Comparison of ENCODE assay signal across 3 worm cellular contexts in the genomic region with DNA sequence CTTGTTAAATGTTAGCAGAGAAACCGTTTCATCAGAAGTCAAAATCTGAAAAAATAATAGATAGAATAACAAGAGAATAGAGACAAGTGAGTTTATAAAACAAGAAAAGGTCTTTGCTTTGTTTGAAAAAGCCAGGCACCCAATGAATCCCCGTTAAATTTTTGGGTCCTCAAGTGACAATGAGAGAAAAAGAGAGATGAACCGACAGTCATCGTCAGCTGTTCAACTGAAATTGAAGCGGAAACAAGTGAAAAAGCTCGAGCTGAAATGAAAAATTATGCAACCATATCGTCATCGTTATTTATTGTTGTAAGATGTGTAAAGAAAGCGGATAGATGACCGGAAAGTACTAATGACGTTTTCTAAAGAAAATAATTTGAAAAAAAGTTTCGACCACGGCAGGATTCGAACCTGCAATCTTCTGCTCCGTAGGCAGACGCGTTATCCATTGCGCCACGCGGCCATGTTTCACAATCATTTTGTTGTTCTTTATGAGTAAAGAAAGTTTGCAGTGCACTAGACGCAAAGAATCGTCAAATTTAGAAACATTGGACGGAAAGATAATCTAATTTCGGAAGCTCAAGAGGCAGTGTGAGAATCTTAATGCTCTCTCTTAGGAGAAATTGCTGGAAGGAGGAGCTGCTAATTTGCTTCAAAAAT.
TF ChIP-seq lines count a peak whose summit lies in the region.

A gene (minus strand): TSS at position 51 of the 660 bp plus-strand sequence.

TF ChIP-seq in whole organism, L2 larva, 48 proteins besides CTCF, POLR2A, EP300 and RAD21 (continued from another document):
- TF ChIP-seq nhr-11 (tag; optimal IDR thresholded peaks at IDR 0.05; lab: Kevin White, UChicago) (no peak), R02D3.7 (tag; optimal IDR thresholded peaks at IDR 0.05; lab: Kevin White, UChicago) (no peak), nhr-10 (tag; optimal IDR thresholded peaks at IDR 0.05; lab: Kevin White, UChicago) (no peak), crh-2 (tag; optimal IDR thresholded peaks at IDR 0.05; lab: Kevin White, UChicago) (no peak), unc-39 (tag; optimal IDR thresholded peaks at IDR 0.05; lab: Kevin White, UChicago) (no peak), Y55F3AM.14 (GFP tag; optimal IDR thresholded peaks at IDR 0.05; lab: Kevin White, UChicago) (peak; percentile 35), lin-39 (tag; optimal IDR thresholded peaks at IDR 0.05; lab: Kevin White, UChicago) (no peak), ZK546.5 (tag; optimal IDR thresholded peaks at IDR 0.05; lab: Kevin White, UChicago) (no peak), nhr-25 (tag; optimal IDR thresholded peaks at IDR 0.05; lab: Kevin White, UChicago) (no peak), nhr-129 (tag; optimal IDR thresholded peaks at IDR 0.05; lab: Kevin White, UChicago) (peak; percentile 91), C34F6.9 (tag; optimal IDR thresholded peaks at IDR 0.05; lab: Kevin White, UChicago) (peak; percentile 35), peb-1 (tag; optimal IDR thresholded peaks at IDR 0.05; lab: Kevin White, UChicago) (no peak), aly-2 (tag; optimal IDR thresholded peaks at IDR 0.05; lab: Kevin White, UChicago) (no peak), blmp-1 (tag; optimal IDR thresholded peaks at IDR 0.05; lab: Kevin White, UChicago; ENCODE audit: insufficient read depth) (no peak), ceh-82 (tag; optimal IDR thresholded peaks at IDR 0.05; lab: Kevin White, UChicago) (no peak), nhr-21 (tag; optimal IDR thresholded peaks at IDR 0.05; lab: Kevin White, UChicago) (no peak), unc-62 (GFP tag; optimal IDR thresholded peaks at IDR 0.05; lab: Kevin White, UChicago) (no peak), egl-27 (tag; optimal IDR thresholded peaks at IDR 0.05; lab: Kevin White, UChicago) (peak; percentile 16), mbf-1 (tag; optimal IDR thresholded peaks at IDR 0.05; lab: Kevin White, UChicago) (no peak), mdl-1 (tag; optimal IDR thresholded peaks at IDR 0.05; lab: Kevin White, UChicago) (no peak), lin-11 (tag; optimal IDR thresholded peaks at IDR 0.05; lab: Kevin White, UChicago) (peak; percentile 19), elt-1 (tag; optimal IDR thresholded peaks at IDR 0.05; lab: Kevin White, UChicago) (no peak), dmd-4 (tag; optimal IDR thresholded peaks at IDR 0.05; lab: Kevin White, UChicago) (no peak), unc-55 (GFP tag; optimal IDR thresholded peaks at IDR 0.05; lab: Kevin White, UChicago) (peak; percentile 51)

TF ChIP-seq in whole organism, L4 larva, 104 proteins besides CTCF, POLR2A, EP300 and RAD21 (continued from another document and continues in another):
- TF ChIP-seq nhr-77 (tag; optimal IDR thresholded peaks at IDR 0.05; lab: Kevin White, UChicago) (peak; percentile 32), nhr-48 (tag; optimal IDR thresholded peaks at IDR 0.05; lab: Kevin White, UChicago) (peak; percentile 23), fkh-10 (GFP tag; optimal IDR thresholded peaks at IDR 0.05; lab: Kevin White, UChicago) (no peak), lsy-2 (tag; optimal IDR thresholded peaks at IDR 0.05; lab: Kevin White, UChicago) (peak in 1 of 2 experiments; percentile 58), rbr-2 (tag; optimal IDR thresholded peaks at IDR 0.05; lab: Kevin White, UChicago) (peak; percentile 47), egl-43 (GFP tag; IDR thresholded peaks at IDR 0.05; lab: Robert Waterston, UW) (peak; percentile 91), gei-8 (GFP tag; optimal IDR thresholded peaks at IDR 0.05; lab: Kevin White, UChicago) (peak; percentile 72), zfp-2 (tag; optimal IDR thresholded peaks at IDR 0.05; lab: Kevin White, UChicago) (no peak), nhr-41 (GFP tag; IDR thresholded peaks at IDR 0.05; lab: Robert Waterston, UW) (peak; percentile 45; the same call in 1 of the 2 replicates), mdl-1 (tag; optimal IDR thresholded peaks at IDR 0.05; lab: Kevin White, UChicago) (no peak), hlh-11 (tag; optimal IDR thresholded peaks at IDR 0.05; lab: Kevin White, UChicago) (peak; percentile 59), ztf-11 (tag; optimal IDR thresholded peaks at IDR 0.05; lab: Kevin White, UChicago) (no peak), tra-1 (GFP tag; IDR thresholded peaks at IDR 0.05; lab: Robert Waterston, UW) (peak; percentile 78), jun-1 (tag; optimal IDR thresholded peaks at IDR 0.05; lab: Kevin White, UChicago) (no peak), mxl-3 (GFP tag; optimal IDR thresholded peaks at IDR 0.05; lab: Kevin White, UChicago) (no peak), saeg-2 (GFP tag; IDR thresholded peaks at IDR 0.05; lab: Robert Waterston, UW) (peak; percentile 66; the same call in 1 of the 2 replicates), mes-2 (tag; optimal IDR thresholded peaks at IDR 0.05; lab: Kevin White, UChicago; ENCODE audit: poor library complexity, severe bottlenecking) (peak; percentile 73), ctbp-1 (GFP tag; IDR thresholded peaks at IDR 0.05; lab: Robert Waterston, UW) (peak; percentile 76), daf-19 (GFP tag; conservative IDR thresholded peaks at IDR 0.05; lab: Robert Waterston, UW) (no peak), egl-27 (tag; optimal IDR thresholded peaks at IDR 0.05; lab: Kevin White, UChicago) (no peak), nhr-11 (tag; optimal IDR thresholded peaks at IDR 0.05; lab: Kevin White, UChicago) (no peak), dve-1 (tag; optimal IDR thresholded peaks at IDR 0.05; lab: Kevin White, UChicago; ENCODE audit: insufficient read depth) (peak; percentile 52), snpc-1.2 (GFP tag; IDR thresholded peaks at IDR 0.05; lab: Robert Waterston, UW) (peak; percentile 91), lin-1 (GFP tag; IDR thresholded peaks at IDR 0.05; lab: Robert Waterston, UW) (peak; percentile 55; the same call in 1 of the 2 replicates), daf-16 (GFP tag; optimal IDR thresholded peaks at IDR 0.05; lab: Kevin White, UChicago) (peak in 1 of 2 experiments; percentile 80), daf-16 (tag; optimal IDR thresholded peaks at IDR 0.05; lab: Kevin White, UChicago) (peak; percentile 44), F10B5.3 (tag; optimal IDR thresholded peaks at IDR 0.05; lab: Kevin White, UChicago) (no peak), T26A8.4 (GFP tag; IDR thresholded peaks at IDR 0.05; lab: Robert Waterston, UW) (peak; percentile 67), unc-130 (GFP tag; optimal IDR thresholded peaks at IDR 0.05; lab: Kevin White, UChicago) (peak; percentile 68), zip-11 (GFP tag; IDR thresholded peaks at IDR 0.05; lab: Robert Waterston, UW) (no peak), nhr-76 (tag; optimal IDR thresholded peaks at IDR 0.05; lab: Kevin White, UChicago) (no peak), nhr-42 (GFP tag; IDR thresholded peaks at IDR 0.05; lab: Robert Waterston, UW) (no peak), fos-1 (tag; optimal IDR thresholded peaks at IDR 0.05; lab: Kevin White, UChicago) (no peak), attf-4 (tag; optimal IDR thresholded peaks at IDR 0.05; lab: Kevin White, UChicago) (no peak), F49E8.2 (tag; optimal IDR thresholded peaks at IDR 0.05; lab: Kevin White, UChicago; ENCODE audit: borderline replicate concordance) (peak; percentile 51), php-3 (GFP tag; IDR thresholded peaks at IDR 0.05; lab: Robert Waterston, UW) (peak; percentile 31; the same call in 1 of the 2 replicates), unc-39 (tag; optimal IDR thresholded peaks at IDR 0.05; lab: Kevin White, UChicago) (no peak), ceh-32 (tag; optimal IDR thresholded peaks at IDR 0.05; lab: Kevin White, UChicago; ENCODE audit: poor library complexity) (no peak), Y75B8A.6 (GFP tag; IDR thresholded peaks at IDR 0.05; lab: Robert Waterston, UW) (0 out of 2 replicates have a peak, but pooled peaks have one; percentile 53), spr-3 (GFP tag; optimal IDR thresholded peaks at IDR 0.05; lab: Kevin White, UChicago) (peak; percentile 53), nhr-102 (tag; optimal IDR thresholded peaks at IDR 0.05; lab: Kevin White, UChicago) (peak; percentile 65), nhr-25 (tag; optimal IDR thresholded peaks at IDR 0.05; lab: Kevin White, UChicago; ENCODE audit: borderline replicate concordance, insufficient read depth) (no peak), nhr-237 (tag; optimal IDR thresholded peaks at IDR 0.05; lab: Kevin White, UChicago) (no peak), dmd-9 (GFP tag; IDR thresholded peaks at IDR 0.05; lab: Robert Waterston, UW) (peak; percentile 74; the same call in 1 of the 2 replicates), mep-1 (tag; optimal IDR thresholded peaks at IDR 0.05; lab: Kevin White, UChicago) (peak; percentile 49), unc-62 (GFP tag; optimal IDR thresholded peaks at IDR 0.05 in 1 of 2; lab: Kevin White, UChicago) (no peak), unc-62 (tag; optimal IDR thresholded peaks at IDR 0.05; lab: Kevin White, UChicago) (no peak), tag-97 (GFP tag; IDR thresholded peaks at IDR 0.05; lab: Robert Waterston, UW) (no peak), aly-2 (tag; optimal IDR thresholded peaks at IDR 0.05; lab: Kevin White, UChicago) (no peak), nhr-111 (GFP tag; optimal IDR thresholded peaks at IDR 0.05; lab: Kevin White, UChicago) (peak; percentile 69)

TF ChIP-seq in whole organism, late embryonic, 69 proteins besides CTCF, POLR2A, EP300 and RAD21 (continued from another document):
- TF ChIP-seq npax-4 (tag; optimal IDR thresholded peaks at IDR 0.05; lab: Kevin White, UChicago) (peak; percentile 20), pag-3 (tag; optimal IDR thresholded peaks at IDR 0.05; lab: Kevin White, UChicago; ENCODE audit: borderline replicate concordance) (no peak), ceh-6 (GFP tag; optimal IDR thresholded peaks at IDR 0.05; lab: Kevin White, UChicago) (peak; percentile 33), pha-4 (tag; optimal IDR thresholded peaks at IDR 0.05; lab: Kevin White, UChicago) (no peak), dmd-4 (tag; optimal IDR thresholded peaks at IDR 0.05; lab: Kevin White, UChicago; ENCODE audit: borderline replicate concordance) (no peak), elt-2 (tag; optimal IDR thresholded peaks at IDR 0.05; lab: Kevin White, UChicago) (peak; percentile 58), pros-1 (tag; optimal IDR thresholded peaks at IDR 0.05; lab: Kevin White, UChicago) (no peak)
